Fruit fly (Drosophila melanogaster): ENCODE data around the gene comt.

comt gene

dm6 chrX:13240812-13241211 lies 18.0 kb upstream of the comt start:
- TF ChIP-seq Snoo (tag; optimal IDR thresholded peaks at IDR 0.05) (no peak), CG8301 (tag; optimal IDR thresholded peaks at IDR 0.05) (no peak), CG10348 (GFP tag; IDR thresholded peaks at IDR 0.05) (no peak), Ets98B (GFP tag; IDR thresholded peaks at IDR 0.05) (no peak), CG17806 (tag; optimal IDR thresholded peaks at IDR 0.05) (no peak), CG12605 (GFP tag; IDR thresholded peaks at IDR 0.05) (no peak)

dm6 chrX:13243726-13244323 lies 15.0 kb upstream of the comt start:
- TF ChIP-seq rn (GFP tag; IDR thresholded peaks at IDR 0.05) = no peak
- TF ChIP-seq EcR (GFP tag; optimal IDR thresholded peaks at IDR 0.05) = no peak
- peak; percentile 2 for TF ChIP-seq CG8159 (tag; optimal IDR thresholded peaks at IDR 0.05)
- TF ChIP-seq CG8301 (tag; optimal IDR thresholded peaks at IDR 0.05) = no peak
- TF ChIP-seq CG4496 (GFP tag; IDR thresholded peaks at IDR 0.05) = peak; percentile 38; the same call in 1 of the 3 replicates
- no peak for TF ChIP-seq Pif1B (GFP tag; optimal IDR thresholded peaks at IDR 0.05)
- TF ChIP-seq gl (tag; optimal IDR thresholded peaks at IDR 0.05) = no peak
- no peak for TF ChIP-seq Ets98B (GFP tag; IDR thresholded peaks at IDR 0.05)
- peak; percentile 38 for TF ChIP-seq CG12605 (GFP tag; IDR thresholded peaks at IDR 0.05)
- 0 out of 3 replicates have a peak, but pooled peaks have one; percentile 22 for TF ChIP-seq fd96Ca (GFP tag; IDR thresholded peaks at IDR 0.05)
- no peak for TF ChIP-seq CG34367 (tag; optimal IDR thresholded peaks at IDR 0.05)
- no peak for TF ChIP-seq Snoo (tag; optimal IDR thresholded peaks at IDR 0.05)
- peak; percentile 16 for TF ChIP-seq Pif1A (GFP tag; optimal IDR thresholded peaks at IDR 0.05)
- TF ChIP-seq D1 (tag; optimal IDR thresholded peaks at IDR 0.05) = no peak

- TF ChIP-seq CG9948 (tag; optimal IDR thresholded peaks at IDR 0.05) (peak; percentile 73), CG34367 (tag; optimal IDR thresholded peaks at IDR 0.05) (peak; percentile 78), Pif1A (GFP tag; optimal IDR thresholded peaks at IDR 0.05) (peak; percentile 81), rn (GFP tag; IDR thresholded peaks at IDR 0.05) (0 out of 2 replicates have a peak, but pooled peaks have one; percentile 25), CG17806 (tag; optimal IDR thresholded peaks at IDR 0.05) (peak; percentile 82), CG12605 (GFP tag; IDR thresholded peaks at IDR 0.05) (peak; percentile 38; the same call in 1 of the 2 replicates), D1 (tag; optimal IDR thresholded peaks at IDR 0.05) (peak; percentile 54), gl (tag; optimal IDR thresholded peaks at IDR 0.05) (peak; percentile 36), CG10348 (GFP tag; IDR thresholded peaks at IDR 0.05) (no peak), CG32121 (GFP tag; IDR thresholded peaks at IDR 0.05) (peak; percentile 40; the same call in 1 of the 2 replicates), Ets98B (GFP tag; IDR thresholded peaks at IDR 0.05) (peak; percentile 58), Pif1B (GFP tag; optimal IDR thresholded peaks at IDR 0.05) (peak; percentile 82), CG15710 (tag; optimal IDR thresholded peaks at IDR 0.05) (peak; percentile 80), fd96Ca (GFP tag; IDR thresholded peaks at IDR 0.05) (peak; percentile 61), EcR (GFP tag; optimal IDR thresholded peaks at IDR 0.05) (no peak), CG4496 (GFP tag; IDR thresholded peaks at IDR 0.05) (peak; percentile 75; the same call in 2 of the 3 replicates), CG13204 (GFP tag; optimal IDR thresholded peaks at IDR 0.05) (peak; percentile 10), Snoo (tag; optimal IDR thresholded peaks at IDR 0.05) (peak; percentile 63), CG8159 (tag; optimal IDR thresholded peaks at IDR 0.05) (peak; percentile 82), CG14655 (GFP tag; optimal IDR thresholded peaks at IDR 0.05) (peak; percentile 74), CG8301 (tag; optimal IDR thresholded peaks at IDR 0.05) (peak; percentile 67)
Measured at dm6 chrX:13244462-13244861, 14.4 kb upstream of the comt start.

- TF ChIP-seq CG34367 (tag; optimal IDR thresholded peaks at IDR 0.05) (peak; percentile 56), Pif1A (GFP tag; optimal IDR thresholded peaks at IDR 0.05) (peak; percentile 69), Snoo (tag; optimal IDR thresholded peaks at IDR 0.05) (peak; percentile 52), D1 (tag; optimal IDR thresholded peaks at IDR 0.05) (no peak), CG8159 (tag; optimal IDR thresholded peaks at IDR 0.05) (peak; percentile 73), CG15710 (tag; optimal IDR thresholded peaks at IDR 0.05) (peak; percentile 66), EcR (GFP tag; optimal IDR thresholded peaks at IDR 0.05) (no peak), rn (GFP tag; IDR thresholded peaks at IDR 0.05) (0 out of 2 replicates have a peak, but pooled peaks have one; percentile 26), Pif1B (GFP tag; optimal IDR thresholded peaks at IDR 0.05) (peak; percentile 83), gl (tag; optimal IDR thresholded peaks at IDR 0.05) (no peak), CG13204 (GFP tag; optimal IDR thresholded peaks at IDR 0.05) (no peak), CG17806 (tag; optimal IDR thresholded peaks at IDR 0.05) (peak; percentile 66), CG12605 (GFP tag; IDR thresholded peaks at IDR 0.05) (peak; percentile 70), Ets98B (GFP tag; IDR thresholded peaks at IDR 0.05) (peak; percentile 62), CG4496 (GFP tag; IDR thresholded peaks at IDR 0.05) (peak; percentile 71; the same call in 2 of the 3 replicates), CG32121 (GFP tag; IDR thresholded peaks at IDR 0.05) (0 out of 2 replicates have a peak, but pooled peaks have one; percentile 14), fd96Ca (GFP tag; IDR thresholded peaks at IDR 0.05) (peak; percentile 71), CG8301 (tag; optimal IDR thresholded peaks at IDR 0.05) (peak; percentile 38), CG14655 (GFP tag; optimal IDR thresholded peaks at IDR 0.05) (peak; percentile 77), CG10348 (GFP tag; IDR thresholded peaks at IDR 0.05) (no peak), CG9948 (tag; optimal IDR thresholded peaks at IDR 0.05) (peak; percentile 66)
Measured at dm6 chrX:13245767-13246166, 13.1 kb upstream of the comt start.

- TF ChIP-seq CG17806 (tag; optimal IDR thresholded peaks at IDR 0.05) (no peak), Snoo (tag; optimal IDR thresholded peaks at IDR 0.05) (no peak), Pif1A (GFP tag; optimal IDR thresholded peaks at IDR 0.05) (no peak), CG12605 (GFP tag; IDR thresholded peaks at IDR 0.05) (no peak), gl (tag; optimal IDR thresholded peaks at IDR 0.05) (no peak), EcR (GFP tag; optimal IDR thresholded peaks at IDR 0.05) (no peak), CG8301 (tag; optimal IDR thresholded peaks at IDR 0.05) (no peak), D1 (tag; optimal IDR thresholded peaks at IDR 0.05) (no peak), CG9948 (tag; optimal IDR thresholded peaks at IDR 0.05) (no peak), Pif1B (GFP tag; optimal IDR thresholded peaks at IDR 0.05) (no peak), Ets98B (GFP tag; IDR thresholded peaks at IDR 0.05) (no peak), CG8159 (tag; optimal IDR thresholded peaks at IDR 0.05) (no peak)
Measured at dm6 chrX:13247789-13248188, 11.0 kb upstream of the comt start.
